Worm (Caenorhabditis elegans) whole organism, L1 larva: Measurements from ENCODE around the gene nspb-1.

Experiments used
- dpl-1 ChIP-seq, 3 experiments: fragments of 150-350 bp in 2 of 3; sonication (generic microtip) in 1 of 3; optimal IDR thresholded peaks; 2 replicates each; lab custom pipeline; 2014 to 2017; ENCODE audit warnings: missing biosample characterization in 3 of 3, missing genetic modification characterization in 3 of 3, missing genetic modification reagents in 3 of 3
- elt-3 ChIP-seq, 6 experiments: fragments of 150-350 bp in 1 of 6; sonication (generic microtip); optimal IDR thresholded peaks; 2 replicates each; lab custom pipeline; 2017 to 2018; ENCODE audit warnings: missing biosample characterization in 6 of 6, missing genetic modification characterization in 6 of 6, inconsistent platforms in 1 of 6
- mef-2 ChIP-seq: fragments of 150-350 bp; optimal IDR thresholded peaks from 2 replicates; lab custom pipeline; 2014; ENCODE audit warnings: missing biosample characterization, missing genetic modification characterization
- nhr-85 ChIP-seq: sonication (generic microtip); peaks from one replicate; lab custom pipeline; 2016; ENCODE audit warnings: missing genetic modification characterization, inconsistent platforms, missing compliant biosample characterization
- pqm-1 ChIP-seq: sonication (generic microtip); optimal IDR thresholded peaks from 3 replicates; lab custom pipeline; 2017; ENCODE audit warnings: missing biosample characterization, missing genetic modification characterization
- rnt-1 ChIP-seq: sonication (generic microtip); optimal IDR thresholded peaks from 2 replicates; lab custom pipeline; 2016; ENCODE audit warnings: mild to moderate bottlenecking, missing genetic modification characterization, moderate library complexity, missing compliant biosample characterization
- ztf-11 ChIP-seq, 2 experiments: sonication (generic microtip); optimal IDR thresholded peaks; 2 replicates each; lab custom pipeline; 2016 to 2017; ENCODE audit warnings: missing genetic modification characterization in 2 of 2, missing biosample characterization in 1 of 2, missing compliant biosample characterization in 1 of 2

- TF ChIP-seq dpl-1 (GFP tag; optimal IDR thresholded peaks at IDR 0.05; lab: Kevin White, UChicago) (no peak), elt-3 (tag; optimal IDR thresholded peaks at IDR 0.05; lab: Kevin White, UChicago) (no peak), nhr-85 (tag; lab: Kevin White, UChicago) (no peak), ztf-11 (tag; optimal IDR thresholded peaks at IDR 0.05; lab: Kevin White, UChicago) (no peak), rnt-1 (tag; lab: Kevin White, UChicago) (no peak), pqm-1 (tag; lab: Kevin White, UChicago) (no peak), mef-2 (tag; lab: Kevin White, UChicago) (no peak)
These were observed 9.3 kb downstream of the nspb-1 start for ce11 chrIV:6581658-6582057.
